Worm (Caenorhabditis elegans): ENCODE data around the gene F54D8.6.
"Not testable (repeated sequence)": the region's sequence is repeated elsewhere in the genome, so short reads cannot be mapped to it uniquely, and the experiment has no call there.

F54D8.6 gene

DNA sequence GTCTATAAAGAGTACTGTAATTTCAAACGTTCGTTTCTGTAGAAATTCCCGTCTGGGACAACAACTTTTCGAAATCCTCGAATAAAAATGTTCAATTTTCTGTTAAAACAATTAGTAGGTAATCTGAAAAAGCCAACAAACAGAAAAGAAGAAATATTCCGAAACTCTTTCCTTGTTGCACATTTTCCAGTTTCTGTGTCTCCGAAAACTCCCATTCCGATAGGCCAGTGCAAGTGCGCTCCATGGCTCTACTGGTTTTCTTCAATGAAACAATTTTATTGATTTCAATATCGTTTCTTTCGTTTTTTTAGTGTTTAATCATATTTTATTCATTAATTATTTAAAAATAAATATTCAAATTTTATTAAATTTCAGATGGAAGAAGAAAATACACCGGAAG, at the start of gene F54D8.6:
TSS of gene F54D8.6 (plus strand) at position 370 of the 400 bp plus-strand sequence.
- TF ChIP-seq unc-62 (GFP tag; optimal IDR thresholded peaks at IDR 0.05), result no peak

DNA sequence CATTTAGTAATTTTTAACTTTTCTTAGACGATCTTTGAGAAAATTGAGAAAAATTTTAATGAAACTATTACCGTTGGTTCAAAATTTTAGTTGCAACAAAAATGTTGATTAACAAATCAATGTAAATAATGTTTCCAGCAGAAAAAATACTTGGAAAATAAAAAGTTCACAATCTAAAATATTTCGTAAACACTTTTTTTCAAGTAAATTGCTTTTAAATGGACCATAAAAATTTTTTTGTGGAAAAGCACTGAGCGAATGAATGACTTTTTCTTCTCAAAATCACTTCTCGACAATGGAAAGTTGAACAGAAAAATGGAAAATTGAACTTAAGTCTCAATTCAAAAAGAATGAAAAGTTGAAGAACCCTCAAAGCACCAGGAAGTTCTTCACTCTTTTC, 49.2 kb upstream of the F54D8.6 start, which contains the start of gene C45G9.8:
TSS of gene C45G9.8 (minus strand) at position 101 of the 400 bp plus-strand sequence.
- no peak for TF ChIP-seq unc-62 (GFP tag; optimal IDR thresholded peaks at IDR 0.05)

DNA sequence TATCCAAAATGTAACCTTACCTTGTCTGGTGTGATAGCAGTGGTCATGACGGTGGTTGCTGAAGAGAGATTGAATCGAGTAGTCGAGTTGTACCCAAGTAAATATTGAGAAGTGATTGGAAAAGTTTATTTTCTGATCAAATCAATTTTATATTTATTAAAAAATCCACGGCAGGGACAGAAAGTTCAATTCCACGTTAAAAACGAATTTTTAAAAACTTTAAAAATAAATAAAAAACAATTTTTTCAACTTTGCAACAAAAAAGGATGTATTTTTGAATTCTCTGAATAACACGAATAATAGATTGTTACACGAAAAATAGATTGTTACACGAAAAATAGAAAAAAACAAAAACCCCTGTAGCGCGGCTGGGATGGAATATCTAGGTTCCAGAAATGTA, 47.1 kb upstream of the F54D8.6 start, which contains the start of gene C45G9.9:
TSS of gene C45G9.9 (minus strand) at position 101 of the 400 bp plus-strand sequence.
- not testable (repeated sequence) for TF ChIP-seq unc-62 (GFP tag; optimal IDR thresholded peaks at IDR 0.05)

DNA sequence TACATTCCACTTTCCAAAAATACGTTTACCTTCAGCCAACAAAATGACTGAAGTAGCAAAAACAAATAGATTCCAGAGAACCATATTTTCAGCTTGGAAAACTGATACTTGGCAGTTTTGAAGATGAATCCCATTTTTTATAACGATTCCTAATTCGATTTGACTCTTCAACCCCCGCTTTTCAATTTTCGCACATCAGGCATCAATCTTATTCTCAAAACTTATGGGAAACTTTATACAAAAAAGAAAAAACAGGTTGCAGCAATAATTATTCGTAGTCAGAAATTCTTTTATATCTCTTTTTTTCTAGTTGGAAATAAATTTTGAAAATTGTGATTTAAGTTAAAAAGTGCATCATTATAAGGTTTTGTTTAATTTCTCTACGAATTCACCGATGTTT, 41.0 kb upstream of the F54D8.6 start, which contains the start of gene C45G9.10:
TSS of gene C45G9.10 (minus strand) at position 101 of the 400 bp plus-strand sequence.
- TF ChIP-seq unc-62 (GFP tag; optimal IDR thresholded peaks at IDR 0.05), result no peak

DNA sequence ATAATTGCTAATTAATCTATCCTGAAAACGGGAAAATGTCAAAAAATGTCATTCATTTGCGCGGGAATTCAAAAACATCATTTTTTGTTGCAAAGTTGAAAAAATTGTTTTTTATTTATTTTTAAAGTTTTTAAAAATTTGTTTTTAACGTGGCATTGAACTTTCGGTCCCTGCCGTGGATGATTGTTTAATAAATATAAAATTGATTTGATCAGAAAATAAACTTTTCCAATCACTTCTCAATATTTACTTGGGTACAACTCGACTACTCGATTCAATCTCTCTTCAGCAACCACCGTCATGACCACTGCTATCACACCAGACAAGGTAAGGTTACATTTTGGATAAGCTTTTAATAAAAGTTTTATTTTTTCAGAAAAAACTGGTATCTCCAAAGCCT, 40.4 kb upstream of the F54D8.6 start, which contains the start of gene C45G9.4:
TSS of gene C45G9.4 (plus strand) at position 301 of the 400 bp plus-strand sequence.
- not testable (repeated sequence) for TF ChIP-seq unc-62 (GFP tag; optimal IDR thresholded peaks at IDR 0.05)

DNA sequence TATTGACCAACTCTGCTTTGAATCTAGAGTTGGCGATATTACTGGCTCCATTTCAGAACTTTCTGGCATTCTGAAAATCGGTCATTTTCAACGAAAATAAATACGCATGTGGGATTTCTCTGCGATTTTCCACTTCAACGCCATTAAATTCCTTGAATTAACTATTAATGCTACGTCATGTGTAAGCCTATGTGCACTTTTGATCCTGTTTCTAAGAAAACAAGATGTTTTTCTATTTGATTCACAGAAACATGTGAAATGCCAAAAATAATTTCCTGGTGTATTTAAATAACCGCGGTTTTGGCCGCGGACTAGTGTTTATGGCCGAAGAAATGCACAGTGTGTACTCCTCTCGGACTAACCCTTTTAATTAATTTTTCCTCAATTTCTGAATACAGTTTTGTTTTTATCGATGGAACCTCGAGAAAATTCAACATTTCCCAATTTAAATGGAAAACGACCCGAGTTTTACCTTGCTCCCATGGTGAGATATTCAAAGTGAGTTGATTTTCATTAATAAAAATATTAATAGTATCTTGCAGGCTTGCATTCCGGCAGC, 34.0 kb upstream of the F54D8.6 start, which contains the start of the genes C45G9.11 and C45G9.2:
TSS of gene C45G9.11 (minus strand) at position 51 of the 559 bp plus-strand sequence.
TSS of gene C45G9.2 (plus strand) at position 392 of the 559 bp plus-strand sequence.
- TF ChIP-seq unc-62 (GFP tag; optimal IDR thresholded peaks at IDR 0.05), result no peak

DNA sequence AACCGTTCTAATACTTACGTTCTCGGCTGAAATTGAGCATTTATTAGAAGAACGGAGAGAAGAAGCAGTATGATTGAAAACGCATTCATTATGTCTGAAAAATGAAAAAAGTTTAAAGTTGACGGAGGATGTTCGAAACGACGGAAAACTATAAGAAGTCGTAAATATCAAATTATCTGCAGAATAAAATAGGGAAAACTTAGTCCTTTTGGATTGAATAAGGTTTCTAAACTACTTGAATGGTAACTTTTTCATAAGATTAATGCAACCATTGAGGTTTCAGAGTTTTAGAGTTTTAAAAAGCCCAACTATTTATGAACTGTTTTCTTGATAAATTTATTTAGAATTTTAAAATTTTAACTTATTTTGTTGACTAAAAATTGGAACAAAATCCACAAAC, 31.3 kb upstream of the F54D8.6 start, which contains the start of gene C45G9.12:
TSS of gene C45G9.12 (minus strand) at position 101 of the 400 bp plus-strand sequence.
- TF ChIP-seq unc-62 (GFP tag; optimal IDR thresholded peaks at IDR 0.05), result no peak

DNA sequence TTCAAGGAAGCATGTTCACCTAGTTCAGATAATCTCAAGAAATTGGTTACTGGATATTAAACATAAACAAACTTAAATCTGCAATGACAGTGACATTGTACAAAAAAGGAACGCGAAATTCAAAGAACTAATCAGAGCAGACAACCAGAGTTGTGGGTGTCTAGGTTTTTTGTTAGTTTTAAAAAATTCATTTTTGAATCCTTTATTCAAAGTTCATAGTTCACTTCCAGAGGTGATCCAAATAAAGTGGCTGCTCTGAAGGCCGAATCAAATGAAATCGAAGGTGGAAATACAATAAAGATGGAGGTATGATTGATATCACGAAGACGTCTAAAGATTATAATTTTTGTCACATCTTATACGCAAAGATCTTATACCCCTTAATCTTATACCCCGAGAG, 28.4 kb upstream of the F54D8.6 start, which contains the start of gene ttbk-6:
TSS of gene ttbk-6 (plus strand) at position 301 of the 400 bp plus-strand sequence.
- no peak for TF ChIP-seq unc-62 (GFP tag; optimal IDR thresholded peaks at IDR 0.05)

DNA sequence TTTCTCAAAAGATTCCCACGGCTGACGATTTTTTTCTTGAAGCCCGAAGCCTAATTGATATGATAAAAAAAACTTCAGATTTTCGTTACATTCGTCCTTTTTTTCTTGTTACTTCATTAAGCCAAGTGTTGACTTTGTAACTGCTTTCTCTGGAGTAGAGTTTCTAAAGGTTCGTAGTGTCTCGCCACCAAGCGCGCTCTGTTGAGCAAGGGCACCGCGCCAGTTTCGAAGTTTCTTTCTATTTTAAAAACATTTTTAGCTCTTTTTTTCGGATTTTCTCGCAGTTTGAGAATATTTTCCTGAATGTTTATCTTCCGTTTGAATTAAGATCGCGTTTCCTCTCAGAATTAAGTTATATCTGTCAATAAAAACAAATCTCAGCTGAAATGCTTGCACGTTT, 26.2 kb upstream of the F54D8.6 start:
- TF ChIP-seq unc-62 (GFP tag; optimal IDR thresholded peaks at IDR 0.05), result no peak

DNA sequence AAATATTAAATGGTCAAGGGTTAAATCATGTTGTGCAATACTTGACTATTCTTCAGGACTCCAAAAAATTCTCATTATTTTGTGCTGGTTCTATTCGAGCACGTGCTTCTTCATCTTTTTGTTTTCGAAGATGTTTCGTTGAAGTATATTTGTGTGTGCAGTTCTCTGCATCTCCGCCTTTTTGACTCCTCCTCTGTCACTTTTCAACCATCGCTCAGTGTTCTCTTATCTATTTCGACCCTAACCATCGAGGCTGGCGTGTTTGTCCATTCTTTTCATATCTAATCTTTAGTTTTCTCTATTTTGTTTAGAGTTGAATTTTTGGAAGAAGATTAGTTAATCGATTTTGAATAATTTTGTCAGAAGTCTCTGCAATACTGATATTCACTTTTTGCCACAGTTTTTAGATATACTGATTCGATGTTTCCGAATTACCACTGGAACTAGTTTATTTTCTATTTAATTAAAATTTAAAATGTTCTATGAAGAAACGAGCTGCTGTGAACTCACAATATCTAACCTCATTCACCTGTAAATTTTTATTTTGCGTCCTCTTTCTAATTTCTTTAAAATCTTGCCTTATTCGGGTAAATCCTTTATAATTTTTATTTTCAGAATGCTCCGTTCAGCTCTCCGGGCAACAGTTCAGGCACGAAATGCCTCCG, 25.5 kb upstream of the F54D8.6 start, which contains the start of gene alh-1:
TSS of gene alh-1 (plus strand) at position 615 of the 665 bp plus-strand sequence.
- no peak for TF ChIP-seq unc-62 (GFP tag; optimal IDR thresholded peaks at IDR 0.05)

DNA sequence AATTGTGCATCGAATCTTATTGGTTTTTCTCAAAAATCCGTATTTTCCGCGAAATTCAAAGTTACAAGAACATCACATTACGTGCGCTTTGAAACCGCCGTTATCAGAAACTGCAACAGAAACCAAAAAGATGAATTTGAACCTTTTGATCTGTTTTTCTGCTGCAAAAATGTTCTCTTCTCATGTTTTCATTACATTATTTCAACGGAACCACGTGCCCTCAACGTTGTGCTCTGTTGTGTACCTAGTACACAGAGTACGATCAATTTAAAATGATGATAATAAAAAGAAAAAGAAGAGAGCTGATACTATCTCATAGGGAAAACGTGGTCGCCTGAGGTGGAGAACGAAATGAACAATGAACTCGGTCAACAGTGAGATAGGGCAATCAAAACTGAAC, 24.7 kb upstream of the F54D8.6 start:
- no peak for TF ChIP-seq unc-62 (GFP tag; optimal IDR thresholded peaks at IDR 0.05)

DNA sequence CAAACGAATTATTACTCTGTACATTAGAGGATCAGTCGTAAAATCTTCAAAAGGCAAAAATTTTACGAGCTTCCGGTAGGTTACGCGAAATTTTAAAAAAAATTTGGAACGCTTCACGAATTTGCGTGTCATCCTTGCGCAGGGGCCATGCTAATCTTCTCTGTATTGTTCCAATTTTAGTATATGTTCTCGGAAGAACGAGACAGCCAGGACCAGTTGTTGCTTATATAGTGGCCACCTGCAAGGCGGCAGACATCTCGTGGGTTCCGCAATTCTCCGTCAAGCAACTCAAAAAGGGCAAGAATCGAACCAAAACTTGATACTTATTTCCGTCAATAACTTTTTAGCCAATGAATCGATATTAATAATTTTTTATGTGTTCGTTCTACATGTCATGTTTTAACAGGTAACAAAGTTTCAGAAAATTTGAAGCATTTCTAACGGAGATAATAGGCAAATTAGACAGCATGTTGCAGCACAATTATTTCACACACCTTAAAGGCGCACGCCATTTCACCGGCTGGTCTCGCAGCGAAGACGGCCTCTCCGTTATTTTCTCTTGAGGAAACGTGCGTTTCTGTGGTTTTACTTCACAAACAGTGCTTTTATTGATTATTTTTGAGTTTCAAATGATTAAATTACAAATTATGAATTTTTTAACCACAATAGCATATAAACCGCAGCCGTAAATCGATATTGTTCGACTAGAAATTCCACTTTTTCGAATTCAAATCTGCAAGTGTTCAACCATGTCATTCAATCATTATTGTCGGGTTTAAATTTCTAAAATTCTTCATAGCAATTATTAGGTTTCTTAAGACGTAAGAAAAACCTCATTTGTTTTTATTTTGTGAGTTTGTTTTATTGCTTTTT, 21.8 kb upstream of the F54D8.6 start:
- no peak for TF ChIP-seq unc-62 (GFP tag; optimal IDR thresholded peaks at IDR 0.05)

DNA sequence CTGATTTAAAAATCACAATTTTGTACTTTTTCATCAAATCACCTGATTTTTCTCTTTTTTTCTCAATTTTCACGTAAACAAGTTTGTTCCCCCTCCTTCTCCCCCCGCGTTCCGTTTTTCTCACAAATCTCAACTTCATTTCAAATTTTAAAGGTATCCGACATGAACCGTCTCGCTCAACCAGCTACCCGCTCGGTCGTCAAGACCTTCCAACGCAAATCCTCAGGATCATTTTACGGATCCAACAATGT, 21.3 kb upstream of the F54D8.6 start, which contains the start of gene cox-6A:
TSS of gene cox-6A (plus strand) at position 152 of the 251 bp plus-strand sequence.
- TF ChIP-seq unc-62 (GFP tag; optimal IDR thresholded peaks at IDR 0.05), result no peak

DNA sequence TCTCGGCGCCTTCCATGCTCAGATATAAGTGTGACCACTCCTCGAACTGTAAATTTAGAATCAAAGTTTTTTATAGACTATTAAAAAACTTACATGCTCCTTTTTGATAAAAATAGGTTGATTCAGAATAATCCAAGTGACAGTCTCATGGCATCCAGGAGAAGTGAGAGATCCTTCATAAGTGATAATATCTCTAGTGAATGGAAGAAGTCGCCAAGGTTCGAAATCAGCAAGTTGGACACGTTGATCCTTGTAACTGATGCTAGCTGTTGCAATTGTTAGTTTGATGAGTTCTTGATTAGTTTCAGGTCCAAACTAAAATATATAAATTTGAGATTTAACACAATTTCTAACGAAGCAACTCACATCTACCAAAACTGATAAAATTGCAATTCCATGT, 19.5 kb upstream of the F54D8.6 start:
- no peak for TF ChIP-seq unc-62 (GFP tag; optimal IDR thresholded peaks at IDR 0.05)

DNA sequence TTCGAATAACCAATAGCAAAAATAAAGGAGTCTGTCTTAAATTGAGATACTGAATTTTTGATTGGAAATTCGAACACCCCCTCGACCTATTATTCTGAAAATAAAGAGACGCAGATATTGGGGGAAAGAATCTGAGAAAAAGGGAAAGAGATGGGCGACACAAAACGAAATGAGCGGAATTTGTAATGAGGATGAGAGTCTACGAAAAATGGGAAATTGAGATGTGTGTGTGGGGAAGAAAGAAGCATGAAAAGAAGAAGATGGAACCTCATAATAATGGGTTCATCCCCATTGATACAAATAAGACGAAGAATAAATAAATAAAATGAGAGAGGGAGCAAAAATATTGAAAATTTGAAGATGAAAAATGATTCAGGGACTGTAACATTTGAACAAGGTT, 17.3 kb upstream of the F54D8.6 start, which contains the start of gene cah-1:
TSS of gene cah-1 (minus strand) at position 101 of the 400 bp plus-strand sequence.
- no peak for TF ChIP-seq unc-62 (GFP tag; optimal IDR thresholded peaks at IDR 0.05)

DNA sequence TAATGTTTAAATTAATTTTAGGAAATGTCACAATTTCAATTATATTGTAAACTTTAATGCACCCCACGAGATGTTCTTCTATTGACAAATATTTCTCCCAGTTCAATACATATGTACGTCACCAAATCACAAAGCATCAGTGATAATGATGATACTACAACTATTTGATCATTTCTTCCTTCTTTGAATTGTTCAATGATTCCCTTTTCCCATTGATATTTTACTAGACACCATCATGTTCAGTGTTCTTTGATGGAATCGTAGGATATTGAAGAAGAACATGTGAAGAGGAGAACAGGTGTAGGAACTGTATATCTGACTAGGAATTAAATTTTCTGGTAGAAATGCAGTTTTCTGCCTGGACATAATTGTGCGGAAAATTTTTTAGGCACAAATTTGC, 13.3 kb upstream of the F54D8.6 start:
- no peak for TF ChIP-seq unc-62 (GFP tag; optimal IDR thresholded peaks at IDR 0.05)
